Worm (Caenorhabditis elegans) whole organism, young adult: Measurements from ENCODE around the gene ZC443.7.

ENCODE experiments used
- Y67H2A.10 ChIP-seq: fragments of 200-800 bp; sonication (Bioruptor generic); conservative IDR thresholded peaks from 2 replicates; pipeline ENCODE4 v1.3.6; 2022; ENCODE audit warnings: missing genetic modification reagents, missing genetic modification characterization, missing compliant biosample characterization
- akir-1 ChIP-seq: fragments of 200-800 bp; sonication (Bioruptor generic); optimal IDR thresholded peaks from 2 replicates; lab custom pipeline; 2018; ENCODE audit warnings: mild to moderate bottlenecking, missing genetic modification characterization, moderate library complexity, missing compliant biosample characterization
- dpl-1 ChIP-seq: fragments of 150-350 bp; optimal IDR thresholded peaks from 2 replicates; lab custom pipeline; 2014; ENCODE audit warnings: missing biosample characterization, missing genetic modification reagents, missing genetic modification characterization
- him-1 ChIP-seq: sonication (generic microtip); optimal IDR thresholded peaks from 2 replicates; lab custom pipeline; 2016; ENCODE audit warnings: missing genotype, missing genetic modification reagents, missing genetic modification characterization, missing compliant biosample characterization
- hlh-26 ChIP-seq: fragments of 200-800 bp; sonication (Bioruptor generic); conservative IDR thresholded peaks from 2 replicates; pipeline ENCODE4 v1.3.6; 2022; ENCODE audit warnings: missing genetic modification reagents, missing genetic modification characterization, missing compliant biosample characterization
- hsf-1 ChIP-seq: fragments of 200-800 bp; sonication (Bioruptor generic); IDR thresholded peaks from 2 replicates; pipeline ENCODE4 v1.3.6; 2022; ENCODE audit warnings: missing genetic modification reagents, missing genetic modification characterization, missing compliant biosample characterization
- mxl-1 ChIP-seq: sonication (generic microtip); optimal IDR thresholded peaks from 2 replicates; lab custom pipeline; 2016; ENCODE audit warnings: missing genetic modification characterization, missing compliant biosample characterization
- nhr-120 ChIP-seq: fragments of 200-800 bp; sonication (Bioruptor generic); IDR thresholded peaks from 2 replicates; pipeline ENCODE4 v1.3.6; 2022; ENCODE audit warnings: missing genetic modification characterization, missing compliant biosample characterization
- nhr-80 ChIP-seq: sonication (generic microtip); optimal IDR thresholded peaks from 2 replicates; lab custom pipeline; 2016; ENCODE audit warnings: missing genetic modification characterization, missing compliant biosample characterization
- pha-4 ChIP-seq: fragments of 150-350 bp; sonication (generic microtip); optimal IDR thresholded peaks from 2 replicates; lab custom pipeline; 2014; ENCODE audit warnings: missing biosample characterization, missing genetic modification reagents, missing genetic modification characterization
- snpc-4 ChIP-seq, 5 experiments: fragments of 150-350 bp in 1 of 5; sonication (generic microtip) in 4 of 5; optimal IDR thresholded peaks; 2 replicates each; lab custom pipeline; 2014 to 2018; ENCODE audit warnings: missing genetic modification characterization in 5 of 5, missing biosample characterization in 3 of 5, antibody characterized with exemption in 2 of 5, mild to moderate bottlenecking in 2 of 5, missing compliant biosample characterization in 2 of 5, missing genotype in 2 of 5, moderate library complexity in 2 of 5, missing genetic modification reagents in 1 of 5
- somi-1 ChIP-seq: fragments of 200-800 bp; sonication (Bioruptor generic); optimal IDR thresholded peaks from 2 replicates; lab custom pipeline; 2018; ENCODE audit warnings: mild to moderate bottlenecking, missing genetic modification characterization, missing compliant biosample characterization
- unc-62 ChIP-seq: fragments of 150-350 bp; optimal IDR thresholded peaks from 2 replicates; lab custom pipeline; 2014; ENCODE audit warnings: missing biosample characterization, missing genetic modification reagents, missing genetic modification characterization

- TF ChIP-seq unc-62: no peak
- TF ChIP-seq snpc-4 (GFP tag; optimal IDR thresholded peaks at IDR 0.05; lab: Kevin White, UChicago): no peak
- no peak for TF ChIP-seq snpc-4 (tag; optimal IDR thresholded peaks at IDR 0.05; lab: Kevin White, UChicago)
- no peak for TF ChIP-seq nhr-120 (GFP tag; lab: Robert Waterston, UW)
- no peak for TF ChIP-seq nhr-80 (tag; lab: Kevin White, UChicago)
- TF ChIP-seq him-1 (tag; lab: Kevin White, UChicago): no peak
- no peak for TF ChIP-seq somi-1 (GFP tag; lab: Kevin White, UChicago)
- TF ChIP-seq dpl-1: no peak
- TF ChIP-seq Y67H2A.10: no peak
- no peak for TF ChIP-seq hsf-1 (GFP tag; lab: Robert Waterston, UW)
- TF ChIP-seq hlh-26: no peak
- no peak for TF ChIP-seq akir-1 (GFP tag; lab: Kevin White, UChicago)
- no peak for TF ChIP-seq pha-4
- TF ChIP-seq mxl-1 (tag; lab: Kevin White, UChicago): no peak
Observed at ce11 chrV:12844748-12845147, 38.5 kb downstream of the ZC443.7 start.
